Worm (Caenorhabditis elegans): ENCODE data around the gene hrpa-1.

hrpa-1 gene

ce11 chrIV:3338676-3339075, at the start of gene hrpa-1:
Gene hrpa-1, minus strand, starts transcription at chrIV:3338867.
- TF ChIP-seq unc-62 (GFP tag; optimal IDR thresholded peaks at IDR 0.05), result no peak

- no peak for TF ChIP-seq unc-62 (GFP tag; optimal IDR thresholded peaks at IDR 0.05)
Measured at ce11 chrIV:3386504-3387290, 48.0 kb upstream of the hrpa-1 start.

- TF ChIP-seq unc-62 (GFP tag; optimal IDR thresholded peaks at IDR 0.05), result no peak
Measured at ce11 chrIV:3385337-3386215, 46.9 kb upstream of the hrpa-1 start, which contains the start of gene mai-2. Gene mai-2, plus strand, starts transcription at chrIV:3385910.

- no peak for TF ChIP-seq unc-62 (GFP tag; optimal IDR thresholded peaks at IDR 0.05)
Measured at ce11 chrIV:3384593-3384992, 45.9 kb upstream of the hrpa-1 start.

- TF ChIP-seq unc-62 (GFP tag; optimal IDR thresholded peaks at IDR 0.05), result no peak
Measured at ce11 chrIV:3384047-3384446, 45.4 kb upstream of the hrpa-1 start, which contains the start of gene B0546.4. Gene B0546.4, minus strand, starts transcription at chrIV:3384147.

ce11 chrIV:3383203-3383602, 44.5 kb upstream of the hrpa-1 start:
- no peak for TF ChIP-seq unc-62 (GFP tag; optimal IDR thresholded peaks at IDR 0.05)

ce11 chrIV:3382338-3382907, 43.8 kb upstream of the hrpa-1 start, which contains the start of gene B0546.3:
Gene B0546.3, minus strand, starts transcription at chrIV:3382841.
- TF ChIP-seq unc-62 (GFP tag; optimal IDR thresholded peaks at IDR 0.05), result no peak

ce11 chrIV:3378080-3378804, 39.6 kb upstream of the hrpa-1 start, which contains the start of gene otub-4:
Gene otub-4, minus strand, starts transcription at chrIV:3378130.
- TF ChIP-seq unc-62 (GFP tag; optimal IDR thresholded peaks at IDR 0.05), result no peak

ce11 chrIV:3373370-3373769, 34.7 kb upstream of the hrpa-1 start:
- TF ChIP-seq unc-62 (GFP tag; optimal IDR thresholded peaks at IDR 0.05), result no peak

- no peak for TF ChIP-seq unc-62 (GFP tag; optimal IDR thresholded peaks at IDR 0.05)
Measured at ce11 chrIV:3368638-3369247, 30.1 kb upstream of the hrpa-1 start, which contains the start of gene vha-19. Gene vha-19, plus strand, starts transcription at chrIV:3369197.

ce11 chrIV:3363784-3364183, 25.1 kb upstream of the hrpa-1 start:
- TF ChIP-seq unc-62 (GFP tag; optimal IDR thresholded peaks at IDR 0.05), result no peak

ce11 chrIV:3363221-3363620, 24.6 kb upstream of the hrpa-1 start, which contains the start of gene Y55H10A.2:
Gene Y55H10A.2, plus strand, starts transcription at chrIV:3363521.
- TF ChIP-seq unc-62 (GFP tag; optimal IDR thresholded peaks at IDR 0.05), result no peak

- no peak for TF ChIP-seq unc-62 (GFP tag; optimal IDR thresholded peaks at IDR 0.05)
Measured at ce11 chrIV:3354757-3355156, 16.1 kb upstream of the hrpa-1 start, which contains the start of gene F42A6.1. Gene F42A6.1, plus strand, starts transcription at chrIV:3355057.

ce11 chrIV:3352019-3352418, 13.4 kb upstream of the hrpa-1 start:
- TF ChIP-seq unc-62 (GFP tag; optimal IDR thresholded peaks at IDR 0.05), result no peak
